Worm (Caenorhabditis elegans) whole organism, L1 larva: Measurements from ENCODE around the gene sri-78.
"Not testable (repeated sequence)": the region's sequence is repeated elsewhere in the genome, so short reads cannot be mapped to it uniquely, and the experiment has no call there.

Experiments used
- elt-2 ChIP-seq: sonication (generic microtip); optimal IDR thresholded peaks from 2 replicates; lab custom pipeline; 2016; ENCODE audit warnings: missing genetic modification characterization, mild to moderate bottlenecking, inconsistent platforms, missing compliant biosample characterization, missing genetic modification reagents
- hlh-4 ChIP-seq: sonication (generic microtip); optimal IDR thresholded peaks from 2 replicates; lab custom pipeline; 2016; ENCODE audit warnings: mild to moderate bottlenecking, missing genetic modification characterization, missing compliant biosample characterization
- jun-1 ChIP-seq: fragments of 150-350 bp; optimal IDR thresholded peaks from 2 replicates; lab custom pipeline; 2014; ENCODE audit warnings: missing biosample characterization, missing genetic modification reagents, missing genetic modification characterization
- lin-13 ChIP-seq: fragments of 150-350 bp; optimal IDR thresholded peaks from 2 replicates; lab custom pipeline; 2014; ENCODE audit warnings: missing biosample characterization, missing genetic modification reagents, missing genetic modification characterization
- mef-2 ChIP-seq: fragments of 150-350 bp; optimal IDR thresholded peaks from 2 replicates; lab custom pipeline; 2014; ENCODE audit warnings: missing biosample characterization, missing genetic modification characterization
- mep-1 ChIP-seq: fragments of 150-350 bp; optimal IDR thresholded peaks from 2 replicates; lab custom pipeline; 2014; ENCODE audit warnings: missing biosample characterization, missing genetic modification characterization
- nhr-237 ChIP-seq: fragments of 150-350 bp; optimal IDR thresholded peaks from 2 replicates; lab custom pipeline; 2014; ENCODE audit warnings: missing biosample characterization, missing genetic modification characterization
- nhr-77 ChIP-seq: fragments of 150-350 bp; optimal IDR thresholded peaks from 2 replicates; lab custom pipeline; 2014; ENCODE audit warnings: missing biosample characterization, missing genetic modification characterization
- snpc-4 ChIP-seq: fragments of 150-350 bp; optimal IDR thresholded peaks from 2 replicates; lab custom pipeline; 2014; ENCODE audit warnings: missing biosample characterization, missing genetic modification characterization

- not testable (repeated sequence) for TF ChIP-seq mep-1 (tag; lab: Kevin White, UChicago); nhr-237; jun-1 (tag; lab: Kevin White, UChicago); lin-13 (GFP tag; lab: Kevin White, UChicago); nhr-77 (tag; lab: Kevin White, UChicago); snpc-4 (tag; lab: Kevin White, UChicago); elt-2 (tag; lab: Kevin White, UChicago); hlh-4 (tag; lab: Kevin White, UChicago); mef-2 (tag; lab: Kevin White, UChicago)
These were observed 40.4 kb upstream of the sri-78 start, which contains the start of gene sri-43 for ce11 chrII:3144552-3144951.
